Worm (Caenorhabditis elegans): Measurements from ENCODE around the gene clec-149.

Gene clec-149

DNA sequence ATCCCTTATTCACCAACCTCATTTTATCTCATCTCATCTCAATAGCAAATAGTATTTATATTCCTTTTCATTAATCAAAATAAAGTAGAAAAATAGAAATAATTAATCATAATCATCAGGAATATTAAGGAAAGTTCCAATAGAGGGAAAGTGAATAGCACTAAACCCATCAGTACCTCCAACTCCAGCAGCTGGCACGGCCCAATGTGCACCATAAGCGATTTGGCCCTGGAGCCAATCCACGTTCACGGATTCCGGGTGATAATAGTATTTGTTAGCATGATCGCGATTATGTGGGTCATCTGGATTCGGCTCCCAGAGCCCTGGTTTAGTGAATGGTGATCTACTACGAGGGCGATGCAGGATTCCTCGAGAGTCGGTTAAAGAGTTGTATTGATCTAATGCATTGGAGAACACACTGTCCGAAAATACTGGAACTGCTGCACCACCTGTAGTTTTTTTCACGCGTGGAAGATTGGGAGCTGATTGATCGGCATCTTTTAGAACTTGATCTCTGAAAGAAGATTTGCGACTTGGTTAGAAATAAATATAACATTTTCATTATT, 12.8 kb downstream of the clec-149 start (continued):
- TF ChIP-seq B0019.2 (GFP tag; conservative IDR thresholded peaks at IDR 0.05) = 0 out of 2 replicates have a peak, but pooled peaks have one; percentile 36
- TF ChIP-seq unc-62 (GFP tag; optimal IDR thresholded peaks at IDR 0.05) = no peak
- TF ChIP-seq B0035.1 (tag; optimal IDR thresholded peaks at IDR 0.05) = peak; percentile 87
- TF ChIP-seq B0261.1 (tag; optimal IDR thresholded peaks at IDR 0.05) = peak; percentile 44
- TF ChIP-seq F37B4.10 (GFP tag; IDR thresholded peaks at IDR 0.05) = no peak
- peak; percentile 81 for TF ChIP-seq ceh-27 (GFP tag; optimal IDR thresholded peaks at IDR 0.05)
- TF ChIP-seq lin-35 (GFP tag; optimal IDR thresholded peaks at IDR 0.05) = peak in 2 of 3 experiments; percentile 36 to 47
- no peak for TF ChIP-seq lsy-27 (tag; optimal IDR thresholded peaks at IDR 0.05; ENCODE audit: borderline replicate concordance, insufficient read depth)
- peak; percentile 68; the same call in 1 of the 2 replicates for TF ChIP-seq attf-6 (GFP tag; IDR thresholded peaks at IDR 0.05)
- no peak for TF ChIP-seq hlh-12 (tag; optimal IDR thresholded peaks at IDR 0.05)
- no peak for TF ChIP-seq mxl-1 (tag; optimal IDR thresholded peaks at IDR 0.05)
- no peak for TF ChIP-seq nfya-1 (tag; optimal IDR thresholded peaks at IDR 0.05; ENCODE audit: borderline replicate concordance, insufficient read depth)
- peak; percentile 84 for TF ChIP-seq ets-4 (GFP tag; optimal IDR thresholded peaks at IDR 0.05)
- TF ChIP-seq ceh-79 (tag; optimal IDR thresholded peaks at IDR 0.05) = peak; percentile 92
- TF ChIP-seq madf-8 (GFP tag; conservative IDR thresholded peaks at IDR 0.05) = no peak
- peak; percentile 73 for TF ChIP-seq F22D6.2 (tag; optimal IDR thresholded peaks at IDR 0.05)
- peak; percentile 43; the same call in 1 of the 2 replicates for TF ChIP-seq ztf-6 (GFP tag; IDR thresholded peaks at IDR 0.05)
- peak; percentile 99 for TF ChIP-seq repo-1 (tag; optimal IDR thresholded peaks at IDR 0.05)
- TF ChIP-seq B0336.3 (GFP tag; IDR thresholded peaks at IDR 0.05) = peak; percentile 99
- no peak for TF ChIP-seq ceh-91 (GFP tag; IDR thresholded peaks at IDR 0.05)
- TF ChIP-seq lin-40 (tag; optimal IDR thresholded peaks at IDR 0.05) = peak; percentile 83
- peak; percentile 81 for TF ChIP-seq madf-10 (tag; optimal IDR thresholded peaks at IDR 0.05)
- peak; percentile 93; the same call in 1 of the 2 replicates for TF ChIP-seq nfya-2 (GFP tag; IDR thresholded peaks at IDR 0.05)
- TF ChIP-seq aptf-3 (GFP tag; IDR thresholded peaks at IDR 0.05) = peak; percentile 96
- TF ChIP-seq Y53F4B.3 (GFP tag; IDR thresholded peaks at IDR 0.05) = no peak
- TF ChIP-seq mcd-1 (GFP tag; IDR thresholded peaks at IDR 0.05) = peak; percentile 86
- no peak; the same call in none of the 2 replicates for TF ChIP-seq let-526 (GFP tag; IDR thresholded peaks at IDR 0.05)
- TF ChIP-seq nhr-80 (tag; optimal IDR thresholded peaks at IDR 0.05) = peak; percentile 31
- no peak for TF ChIP-seq snpc-4 (GFP tag; optimal IDR thresholded peaks at IDR 0.05)
- peak in 2 of 4 experiments; percentile 27 to 48 for TF ChIP-seq snpc-4 (tag; optimal IDR thresholded peaks at IDR 0.05)
- TF ChIP-seq F49E8.2 (tag; optimal IDR thresholded peaks at IDR 0.05; ENCODE audit: insufficient read depth) = no peak
- TF ChIP-seq ztf-26 (tag; optimal IDR thresholded peaks at IDR 0.05) = peak; percentile 88
- TF ChIP-seq attf-3 (GFP tag; conservative IDR thresholded peaks at IDR 0.05) = peak; percentile 69
- TF ChIP-seq Y53G8AR.9 (GFP tag; conservative IDR thresholded peaks at IDR 0.05) = peak; percentile 99
- peak; percentile 23 for TF ChIP-seq lsl-1 (GFP tag; optimal IDR thresholded peaks at IDR 0.05)
- peak; percentile 97 for TF ChIP-seq lin-26 (GFP tag; IDR thresholded peaks at IDR 0.05)
- peak; percentile 86 for TF ChIP-seq Y67H2A.10 (GFP tag; conservative IDR thresholded peaks at IDR 0.05)
- no peak for TF ChIP-seq T07F8.4 (tag; optimal IDR thresholded peaks at IDR 0.05)
- TF ChIP-seq nhr-90 (tag; optimal IDR thresholded peaks at IDR 0.05) = peak; percentile 88
- no peak for TF ChIP-seq unc-130 (GFP tag; optimal IDR thresholded peaks at IDR 0.05)
- peak; percentile 90 for TF ChIP-seq C06A6.2 (GFP tag; conservative IDR thresholded peaks at IDR 0.05)
- TF ChIP-seq chd-7 (tag; optimal IDR thresholded peaks at IDR 0.05) = peak; percentile 99
- peak; percentile 34; the same call in 1 of the 2 replicates for TF ChIP-seq egrh-3 (GFP tag; IDR thresholded peaks at IDR 0.05)
- TF ChIP-seq nhr-120 (GFP tag; IDR thresholded peaks at IDR 0.05) = peak; percentile 92; the same call in 1 of the 2 replicates
- peak; percentile 45 for TF ChIP-seq nhr-179 (tag; optimal IDR thresholded peaks at IDR 0.05)
- peak; percentile 92 for TF ChIP-seq ztf-25 (GFP tag; IDR thresholded peaks at IDR 0.05)
- peak; percentile 88 for TF ChIP-seq zfh-2 (GFP tag; conservative IDR thresholded peaks at IDR 0.05)
- TF ChIP-seq mel-28 (tag; optimal IDR thresholded peaks at IDR 0.05; ENCODE audit: borderline replicate concordance) = peak; percentile 90

All from whole organism, young adult.